Worm (Caenorhabditis elegans): ENCODE measurements around the gene C17F4.8.

ce11 chrII:3203415-3203814 is 31.2 kb downstream of the C17F4.8 start, which contains the start of gene sri-50:
- TF ChIP-seq lin-11 (tag; optimal IDR thresholded peaks at IDR 0.05): no peak
- TF ChIP-seq nhr-232 (tag; optimal IDR thresholded peaks at IDR 0.05): no peak

Data from whole organism, late embryonic.